Worm (Caenorhabditis elegans) whole organism, young adult: Measurements from ENCODE around the gene rab-21.
A peak's percentile ranks its signal among the peaks of the same experiment; 100 is the strongest.

Source experiments
- F10E7.11 ChIP-seq: sonication (generic microtip); optimal IDR thresholded peaks from 2 replicates; lab custom pipeline; 2017; ENCODE audit warnings: mild to moderate bottlenecking, missing genetic modification characterization, moderate library complexity, missing compliant biosample characterization
- F22D6.2 ChIP-seq: sonication (generic microtip); optimal IDR thresholded peaks from 2 replicates; lab custom pipeline; 2016; ENCODE audit warnings: mild to moderate bottlenecking, missing genetic modification characterization, missing compliant biosample characterization
- F52B5.7 ChIP-seq: sonication (generic microtip); optimal IDR thresholded peaks from 2 replicates; lab custom pipeline; 2016; ENCODE audit warnings: mild to moderate bottlenecking, missing genetic modification characterization, missing compliant biosample characterization
- T07F8.4 ChIP-seq: sonication (generic microtip); optimal IDR thresholded peaks from 2 replicates; lab custom pipeline; 2016; ENCODE audit warnings: mild to moderate bottlenecking, missing genetic modification characterization, moderate library complexity, missing compliant biosample characterization
- ZK185.1 ChIP-seq: sonication (generic microtip); optimal IDR thresholded peaks from 2 replicates; lab custom pipeline; 2016; ENCODE audit warnings: mild to moderate bottlenecking, missing genetic modification characterization, missing compliant biosample characterization; ENCODE audit not compliant: poor library complexity, severe bottlenecking
- bed-2 ChIP-seq: fragments of 200-800 bp; sonication (Bioruptor generic); IDR thresholded peaks from 2 replicates; pipeline ENCODE4 v1.3.6; 2022; ENCODE audit warnings: missing genetic modification reagents, missing genetic modification characterization, missing compliant biosample characterization
- ceh-27 ChIP-seq: fragments of 200-800 bp; sonication (Bioruptor generic); optimal IDR thresholded peaks from 2 replicates; lab custom pipeline; 2018; ENCODE audit warnings: mild to moderate bottlenecking, missing genetic modification characterization, moderate library complexity, missing compliant biosample characterization
- ceh-40 ChIP-seq: fragments of 200-800 bp; sonication (Bioruptor generic); IDR thresholded peaks from 2 replicates; pipeline ENCODE4 v1.3.6; 2022; ENCODE audit warnings: missing genetic modification characterization, missing compliant biosample characterization
- ceh-58 ChIP-seq: fragments of 200-800 bp; sonication (Bioruptor generic); IDR thresholded peaks from 2 replicates; pipeline ENCODE4 v1.3.6; 2022; ENCODE audit warnings: missing genetic modification characterization, missing compliant biosample characterization
- chd-7 ChIP-seq: sonication (generic microtip); optimal IDR thresholded peaks from 2 replicates; lab custom pipeline; 2016; ENCODE audit warnings: mild to moderate bottlenecking, missing genetic modification characterization, moderate library complexity, missing compliant biosample characterization
- egrh-3 ChIP-seq: fragments of 200-800 bp; sonication (Bioruptor generic); IDR thresholded peaks from 2 replicates; pipeline ENCODE4 v1.3.6; 2022; ENCODE audit warnings: missing genetic modification reagents, missing genetic modification characterization, missing compliant biosample characterization
- ekl-4 ChIP-seq: fragments of 200-800 bp; sonication (Bioruptor generic); IDR thresholded peaks from 2 replicates; pipeline ENCODE4 v1.3.6; 2022; ENCODE audit warnings: missing genetic modification reagents, missing genetic modification characterization, missing compliant biosample characterization
- hlh-12 ChIP-seq: sonication (generic microtip); optimal IDR thresholded peaks from 2 replicates; lab custom pipeline; 2016; ENCODE audit warnings: missing genetic modification characterization, missing compliant biosample characterization
- let-607 ChIP-seq, 2 experiments: fragments of 200-800 bp in 1 of 2; sonication (Bioruptor generic) in 1 of 2; sonication (generic microtip) in 1 of 2; optimal IDR thresholded peaks; 2 replicates each; lab custom pipeline; 2016 to 2018; ENCODE audit warnings: mild to moderate bottlenecking in 2 of 2, missing compliant biosample characterization in 2 of 2, missing genetic modification characterization in 2 of 2, moderate library complexity in 2 of 2, missing genotype in 1 of 2
- lin-26 ChIP-seq: fragments of 200-800 bp; sonication (Bioruptor generic); IDR thresholded peaks from 2 replicates; pipeline ENCODE4 v1.3.6; 2022; ENCODE audit warnings: missing genetic modification reagents, missing genetic modification characterization, missing compliant biosample characterization
- lin-35 ChIP-seq, 3 experiments: fragments of 150-350 bp in 2 of 3; sonication (generic microtip) in 1 of 3; optimal IDR thresholded peaks; 2 replicates each; lab custom pipeline; 2014 to 2018; ENCODE audit warnings: missing biosample characterization in 3 of 3, missing genetic modification characterization in 3 of 3, missing genetic modification reagents in 3 of 3
- lsy-27 ChIP-seq: sonication (generic microtip); optimal IDR thresholded peaks from 2 replicates; lab custom pipeline; 2017; ENCODE audit warnings: missing genetic modification characterization, mild to moderate bottlenecking, missing compliant biosample characterization, antibody characterized with exemption, missing genotype, borderline replicate concordance; ENCODE audit not compliant: insufficient read depth
- madf-10 ChIP-seq: sonication (generic microtip); optimal IDR thresholded peaks from 2 replicates; lab custom pipeline; 2016; ENCODE audit warnings: mild to moderate bottlenecking, missing genetic modification characterization, missing compliant biosample characterization
- mcd-1 ChIP-seq: fragments of 200-800 bp; sonication (Bioruptor generic); IDR thresholded peaks from 2 replicates; pipeline ENCODE4 v1.3.6; 2022; ENCODE audit warnings: missing genetic modification reagents, missing genetic modification characterization, missing compliant biosample characterization
- mel-28 ChIP-seq: sonication (generic microtip); optimal IDR thresholded peaks from 2 replicates; lab custom pipeline; 2016; ENCODE audit warnings: borderline replicate concordance, mild to moderate bottlenecking, missing genetic modification characterization, missing compliant biosample characterization
- mes-4 ChIP-seq: sonication (generic microtip); optimal IDR thresholded peaks from 2 replicates; lab custom pipeline; 2016; ENCODE audit warnings: missing genotype, missing genetic modification characterization, missing compliant biosample characterization
- nfya-1 ChIP-seq: sonication (generic microtip); optimal IDR thresholded peaks from 2 replicates; lab custom pipeline; 2017; ENCODE audit warnings: antibody characterized with exemption, missing compliant biosample characterization, missing genetic modification characterization, borderline replicate concordance; ENCODE audit not compliant: insufficient read depth
- nhr-27 ChIP-seq: fragments of 200-800 bp; sonication (Bioruptor generic); optimal IDR thresholded peaks from 2 replicates; lab custom pipeline; 2018; ENCODE audit warnings: mild to moderate bottlenecking, missing genetic modification characterization, moderate library complexity, missing compliant biosample characterization
- nhr-90 ChIP-seq: sonication (generic microtip); optimal IDR thresholded peaks from 2 replicates; lab custom pipeline; 2016; ENCODE audit warnings: missing genotype, mild to moderate bottlenecking, missing genetic modification characterization, missing compliant biosample characterization
- pbrm-1 ChIP-seq: fragments of 200-800 bp; sonication (Bioruptor generic); IDR thresholded peaks from 2 replicates; pipeline ENCODE4 v1.3.6; 2022; ENCODE audit warnings: missing genetic modification reagents, missing genetic modification characterization, missing compliant biosample characterization
- pha-4 ChIP-seq: fragments of 150-350 bp; sonication (generic microtip); optimal IDR thresholded peaks from 2 replicates; lab custom pipeline; 2014; ENCODE audit warnings: missing biosample characterization, missing genetic modification reagents, missing genetic modification characterization
- rcor-1 ChIP-seq: fragments of 200-800 bp; sonication (Bioruptor generic); IDR thresholded peaks from 2 replicates; pipeline ENCODE4 v1.3.6; 2022; ENCODE audit warnings: missing genetic modification reagents, missing genetic modification characterization, missing compliant biosample characterization
- snpc-4 ChIP-seq, 5 experiments: fragments of 150-350 bp in 1 of 5; sonication (generic microtip) in 4 of 5; optimal IDR thresholded peaks; 2 replicates each; lab custom pipeline; 2014 to 2018; ENCODE audit warnings: missing genetic modification characterization in 5 of 5, missing biosample characterization in 3 of 5, antibody characterized with exemption in 2 of 5, mild to moderate bottlenecking in 2 of 5, missing compliant biosample characterization in 2 of 5, missing genotype in 2 of 5, moderate library complexity in 2 of 5, missing genetic modification reagents in 1 of 5
- somi-1 ChIP-seq: fragments of 200-800 bp; sonication (Bioruptor generic); optimal IDR thresholded peaks from 2 replicates; lab custom pipeline; 2018; ENCODE audit warnings: mild to moderate bottlenecking, missing genetic modification characterization, missing compliant biosample characterization
- unc-62 ChIP-seq: fragments of 150-350 bp; optimal IDR thresholded peaks from 2 replicates; lab custom pipeline; 2014; ENCODE audit warnings: missing biosample characterization, missing genetic modification reagents, missing genetic modification characterization
- zfh-2 ChIP-seq: fragments of 200-800 bp; sonication (Bioruptor generic); conservative IDR thresholded peaks from 2 replicates; pipeline ENCODE4 v1.3.6; 2022; ENCODE audit warnings: missing genetic modification reagents, missing genetic modification characterization, missing compliant biosample characterization
- ztf-28 ChIP-seq: fragments of 200-800 bp; sonication (Bioruptor generic); IDR thresholded peaks from 2 replicates; pipeline ENCODE4 v1.3.6; 2022; ENCODE audit warnings: missing genetic modification reagents, missing genetic modification characterization, missing compliant biosample characterization

The rab-21 gene

ce11 chrII:8740326-8740949 is 25.6 kb upstream of the rab-21 start (continued):
- TF ChIP-seq mcd-1 (GFP tag; lab: Robert Waterston, UW) (peak; percentile 11; the same call in 1 of the 2 replicates), nhr-90 (peak; percentile 10), lsy-27 (tag; lab: Kevin White, UChicago) (no peak), lin-35 (GFP tag; optimal IDR thresholded peaks at IDR 0.05; lab: Kevin White, UChicago) (no peak), hlh-12 (tag; lab: Kevin White, UChicago) (no peak), lin-26 (GFP tag; lab: Robert Waterston, UW) (no peak), let-607 (tag; optimal IDR thresholded peaks at IDR 0.05; lab: Kevin White, UChicago) (peak in 1 of 2 experiments; percentile 3), nhr-27 (tag; lab: Kevin White, UChicago) (no peak), madf-10 (tag; lab: Kevin White, UChicago) (peak; percentile 5), mel-28 (tag; lab: Kevin White, UChicago) (no peak)
- TF ChIP-seq, all 124 proteins: peak for 18

ce11 chrII:8738955-8739354 is 24.1 kb upstream of the rab-21 start:
- TF ChIP-seq T07F8.4 (tag; lab: Kevin White, UChicago) = no peak
- TF ChIP-seq unc-62 (GFP tag; lab: Kevin White, UChicago) = peak; percentile 14

ce11 chrII:8738244-8738643 is 23.4 kb upstream of the rab-21 start:
- TF ChIP-seq ceh-58 (GFP tag; lab: Robert Waterston, UW) (no peak), chd-7 (no peak), nfya-1 (tag; lab: Kevin White, UChicago) (no peak), F10E7.11 (tag; lab: Kevin White, UChicago) (no peak), ceh-40 (no peak), ztf-28 (GFP tag; lab: Robert Waterston, UW) (no peak), bed-2 (no peak), pha-4 (tag; lab: Kevin White, UChicago) (no peak), rcor-1 (GFP tag; lab: Robert Waterston, UW) (no peak), ceh-27 (GFP tag; lab: Kevin White, UChicago) (no peak), somi-1 (no peak)

- TF ChIP-seq bed-2 (no peak), F22D6.2 (tag; lab: Kevin White, UChicago) (no peak), pbrm-1 (no peak), mel-28 (tag; lab: Kevin White, UChicago) (no peak), snpc-4 (GFP tag; optimal IDR thresholded peaks at IDR 0.05; lab: Kevin White, UChicago) (no peak), snpc-4 (tag; optimal IDR thresholded peaks at IDR 0.05; lab: Kevin White, UChicago) (no peak), F52B5.7 (no peak), ekl-4 (no peak), ZK185.1 (tag; lab: Kevin White, UChicago) (no peak)
Observed at ce11 chrII:8737456-8737855, 22.6 kb upstream of the rab-21 start, which contains the start of gene idpb-4. Gene idpb-4 (minus strand): TSS chrII:8737556.

- TF ChIP-seq zfh-2 (GFP tag; lab: Robert Waterston, UW) (peak; percentile 87), mes-4 (tag; lab: Kevin White, UChicago) (no peak), egrh-3 (GFP tag; lab: Robert Waterston, UW) (peak; percentile 68; the same call in 1 of the 2 replicates)
Observed at ce11 chrII:8733627-8734026, 18.8 kb upstream of the rab-21 start.
